Fruit fly (Drosophila melanogaster) whole organism: Measurements from ENCODE around the gene beat-IIa.

Source experiments
- Dll ChIP-seq: fragments of >200 bp; optimal IDR thresholded peaks from 2 replicates; lab custom pipeline; 2017
- usp ChIP-seq: fragments of >200 bp; optimal IDR thresholded peaks from 2 replicates; lab custom pipeline; 2017; ENCODE audit warnings: missing biosample characterization, missing genetic modification characterization, mixed read lengths

- TF ChIP-seq Dll (lab: Kevin White, UChicago) = no peak
- TF ChIP-seq usp = no peak
Measured at dm6 chr3R:17412458-17413127, 46.7 kb upstream of the beat-IIa start, which contains the start of gene CG42821.
